Worm (Caenorhabditis elegans) whole organism, L1 larva: Measurements from ENCODE around the gene spe-39.

Source experiments
- ama-1 ChIP-seq: fragments of 150-350 bp; optimal IDR thresholded peaks from 2 replicates; lab custom pipeline; 2014
- lsy-2 ChIP-seq, 2 experiments: fragments of 150-350 bp; optimal IDR thresholded peaks; 2 replicates each; lab custom pipeline; 2014; ENCODE audit warnings: missing biosample characterization in 2 of 2, missing genetic modification characterization in 2 of 2
- nhr-28 ChIP-seq: fragments of 150-350 bp; optimal IDR thresholded peaks from 2 replicates; lab custom pipeline; 2014; ENCODE audit warnings: missing biosample characterization, missing genetic modification characterization

ce11 chrV:6831539-6831938 is 46.3 kb downstream of the spe-39 start:
- TF ChIP-seq lsy-2 (tag; optimal IDR thresholded peaks at IDR 0.05; lab: Kevin White, UChicago) (no peak), ama-1 (lab: Kevin White, UChicago) (no peak), nhr-28 (tag; lab: Kevin White, UChicago) (no peak)
